Worm (Caenorhabditis elegans): ENCODE data around the gene nhr-173.

nhr-173 gene

ce11 chrX:6637933-6638332, 17.4 kb upstream of the nhr-173 start:
- TF ChIP-seq nhr-76 (tag; optimal IDR thresholded peaks at IDR 0.05) (no peak), C04F5.9 (tag; optimal IDR thresholded peaks at IDR 0.05) (no peak), unc-62 (GFP tag; optimal IDR thresholded peaks at IDR 0.05) (no peak), aha-1 (tag; optimal IDR thresholded peaks at IDR 0.05) (no peak), zip-4 (GFP tag; optimal IDR thresholded peaks at IDR 0.05) (no peak), nhr-84 (tag; optimal IDR thresholded peaks at IDR 0.05) (no peak), snu-23 (GFP tag; optimal IDR thresholded peaks at IDR 0.05) (no peak), lsy-2 (tag; optimal IDR thresholded peaks at IDR 0.05) (no peak), lin-14 (GFP tag; optimal IDR thresholded peaks at IDR 0.05) (no peak), zag-1 (tag; optimal IDR thresholded peaks at IDR 0.05) (no peak), C16A3.4 (tag; optimal IDR thresholded peaks at IDR 0.05) (no peak), mep-1 (tag; optimal IDR thresholded peaks at IDR 0.05) (no peak), nhr-237 (tag; optimal IDR thresholded peaks at IDR 0.05) (no peak), vab-15 (tag; optimal IDR thresholded peaks at IDR 0.05) (no peak), pag-3 (tag; optimal IDR thresholded peaks at IDR 0.05; ENCODE audit: borderline replicate concordance, insufficient read depth) (no peak), grh-1 (GFP tag; IDR thresholded peaks at IDR 0.05) (no peak), ama-1 (optimal IDR thresholded peaks at IDR 0.05) (no peak), unc-98 (GFP tag; IDR thresholded peaks at IDR 0.05) (no peak)

ce11 chrX:6638985-6639573, 16.2 kb upstream of the nhr-173 start:
- no peak for TF ChIP-seq jun-1 (tag; optimal IDR thresholded peaks at IDR 0.05)
- TF ChIP-seq nhr-28 (tag; optimal IDR thresholded peaks at IDR 0.05) = no peak
- TF ChIP-seq lin-14 (GFP tag; optimal IDR thresholded peaks at IDR 0.05) = peak; percentile 56
- TF ChIP-seq elt-2 (tag; optimal IDR thresholded peaks at IDR 0.05) = peak; percentile 50
- no peak for TF ChIP-seq rnt-1 (tag; optimal IDR thresholded peaks at IDR 0.05)
- TF ChIP-seq nhr-90 (tag; optimal IDR thresholded peaks at IDR 0.05; ENCODE audit: poor library complexity) = peak; percentile 31
- TF ChIP-seq ceh-90 (tag; optimal IDR thresholded peaks at IDR 0.05) = no peak
- TF ChIP-seq lsy-2 (tag; optimal IDR thresholded peaks at IDR 0.05) = peak in 1 of 2 experiments; percentile 4
- TF ChIP-seq tbx-2 (tag; optimal IDR thresholded peaks at IDR 0.05) = peak; percentile 17
- peak in 2 of 6 experiments; percentile 35 to 80 for TF ChIP-seq elt-3 (tag; optimal IDR thresholded peaks at IDR 0.05)
- peak; percentile 73 for TF ChIP-seq blmp-1 (tag; optimal IDR thresholded peaks at IDR 0.05)
- no peak for TF ChIP-seq C16A3.4 (tag; optimal IDR thresholded peaks at IDR 0.05)
- TF ChIP-seq zip-4 (GFP tag; optimal IDR thresholded peaks at IDR 0.05) = no peak
- TF ChIP-seq snu-23 (GFP tag; optimal IDR thresholded peaks at IDR 0.05) = peak; percentile 50
- TF ChIP-seq nhr-19 (GFP tag; conservative IDR thresholded peaks at IDR 0.05) = peak; percentile 34; the same call in 1 of the 2 replicates
- peak; percentile 50 for TF ChIP-seq nhr-71 (tag; optimal IDR thresholded peaks at IDR 0.05)
- TF ChIP-seq C04F5.9 (tag; optimal IDR thresholded peaks at IDR 0.05) = no peak
- peak; percentile 71 for TF ChIP-seq nhr-20 (tag; optimal IDR thresholded peaks at IDR 0.05)
- peak in 1 of 2 experiments; percentile 52 for TF ChIP-seq lin-35 (GFP tag; optimal IDR thresholded peaks at IDR 0.05)
- TF ChIP-seq nhr-85 (tag) = peak; percentile 82

ce11 chrX:6640570-6641199, 14.6 kb upstream of the nhr-173 start, which contains the start of gene nhr-120:
TSS of gene nhr-120 (minus strand) at chrX:6640620.
- TF ChIP-seq ztf-11 (tag; optimal IDR thresholded peaks at IDR 0.05) (no peak), efl-1 (optimal IDR thresholded peaks at IDR 0.05) (no peak), efl-1 (GFP tag; optimal IDR thresholded peaks at IDR 0.05 in 1 of 2) (peak in 1 of 2 experiments; percentile 46), lin-13 (GFP tag; optimal IDR thresholded peaks at IDR 0.05) (no peak), blmp-1 (tag; optimal IDR thresholded peaks at IDR 0.05) (peak; percentile 70), lir-3 (tag; optimal IDR thresholded peaks at IDR 0.05; ENCODE audit: poor library complexity) (no peak), nhr-47 (tag; optimal IDR thresholded peaks at IDR 0.05) (no peak), ceh-88 (GFP tag; IDR thresholded peaks at IDR 0.05) (no peak), elt-3 (tag; optimal IDR thresholded peaks at IDR 0.05) (peak in 1 of 6 experiments; percentile 57), lin-15B (tag; optimal IDR thresholded peaks at IDR 0.05) (no peak)
